Fruit fly (Drosophila melanogaster): ENCODE measurements around the gene CG16721.

DNA sequence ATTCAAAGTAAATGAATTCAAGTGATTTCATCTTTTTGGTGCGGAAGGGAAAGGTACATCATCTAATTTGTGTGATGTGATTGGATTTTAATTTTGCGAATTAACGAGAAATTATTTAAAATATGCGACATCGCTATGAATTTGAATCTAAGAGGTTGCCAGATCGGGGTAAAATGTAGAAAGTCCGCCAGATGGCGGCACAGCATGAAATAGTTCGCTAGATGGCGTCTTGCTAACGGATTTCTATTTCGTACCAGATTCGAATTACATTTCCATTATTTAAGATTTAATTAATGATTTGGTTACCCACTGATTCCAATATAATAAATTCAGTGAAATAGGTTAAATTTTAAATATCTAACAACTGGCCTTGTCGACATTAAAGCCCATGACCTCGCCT is 3.7 kb downstream of the CG16721 start:
- TF ChIP-seq pan (optimal IDR thresholded peaks at IDR 0.05) (no peak), usp (GFP tag; optimal IDR thresholded peaks at IDR 0.05) (no peak), CG8478 (optimal IDR thresholded peaks at IDR 0.05) (no peak), EcR (GFP tag; optimal IDR thresholded peaks at IDR 0.05) (no peak), Dll (optimal IDR thresholded peaks at IDR 0.05) (no peak)

Data from whole organism.